Fruit fly (Drosophila melanogaster) S2 (cell line): ENCODE results near the gene to.
A peak's percentile ranks its signal among the peaks of the same experiment; 100 is the strongest.

Experiments
- CG8478 ChIP-seq: fragments of >200 bp; optimal IDR thresholded peaks from 2 replicates; lab custom pipeline; 2018
- CTCF ChIP-seq, 2 experiments: fragments of >200 bp; optimal IDR thresholded peaks; 2 replicates each; lab custom pipeline; 2018

Gene to

dm6 chr3R:25262322-25262761, 22.4 kb downstream of the to start, which contains the start of the genes Kdsr and CG11858:
Kdsr (minus strand) TSS chr3R:25262498.
CG11858 (plus strand) TSS chr3R:25262741.
- TF ChIP-seq CTCF (optimal IDR thresholded peaks at IDR 0.05; lab: Kevin White, UChicago): no peak
- no peak for TF ChIP-seq CG8478

dm6 chr3R:25265589-25266201, 25.7 kb downstream of the to start, which contains the start of the genes GlnRS and RIOK2:
GlnRS (minus strand) TSS chr3R:25265721.
RIOK2 (plus strand) TSS chr3R:25265844.
- TF ChIP-seq CG8478 (no peak), CTCF (optimal IDR thresholded peaks at IDR 0.05; lab: Kevin White, UChicago) (peak; percentile 0 to 51)

- TF ChIP-seq CG8478 (no peak), CTCF (optimal IDR thresholded peaks at IDR 0.05; lab: Kevin White, UChicago) (no peak)
These were observed 26.8 kb downstream of the to start for dm6 chr3R:25266751-25267150.

- TF ChIP-seq CG8478 (no peak), CTCF (optimal IDR thresholded peaks at IDR 0.05; lab: Kevin White, UChicago) (no peak)
These were observed 29.9 kb downstream of the to start, which contains the start of the genes CG11889 and CG11891 for dm6 chr3R:25269909-25270308. CG11889 (plus strand) TSS chr3R:25270209. CG11891 (plus strand) TSS chr3R:25270209.

- TF ChIP-seq CG8478 (no peak), CTCF (optimal IDR thresholded peaks at IDR 0.05; lab: Kevin White, UChicago) (no peak)
These were observed 33.6 kb downstream of the to start, which contains the start of gene CG11878 for dm6 chr3R:25273537-25273936. CG11878 (plus strand) TSS chr3R:25273837.

dm6 chr3R:25275276-25275675, 35.3 kb downstream of the to start:
- TF ChIP-seq CG8478: no peak
- TF ChIP-seq CTCF (optimal IDR thresholded peaks at IDR 0.05; lab: Kevin White, UChicago): no peak

dm6 chr3R:25277112-25277511, 37.1 kb downstream of the to start, which contains the start of gene CG10513:
CG10513 (minus strand) TSS chr3R:25277212.
- TF ChIP-seq CG8478 (no peak), CTCF (optimal IDR thresholded peaks at IDR 0.05; lab: Kevin White, UChicago) (no peak)

dm6 chr3R:25279796-25280350, 39.9 kb downstream of the to start, which contains the start of gene CG10514:
CG10514 (minus strand) TSS chr3R:25279846.
- TF ChIP-seq CG8478: no peak
- no peak for TF ChIP-seq CTCF (optimal IDR thresholded peaks at IDR 0.05; lab: Kevin White, UChicago)

dm6 chr3R:25281165-25281564, 41.2 kb downstream of the to start, which contains the start of gene CG11892:
CG11892 (plus strand) TSS chr3R:25281548.
- TF ChIP-seq CG8478 (no peak), CTCF (optimal IDR thresholded peaks at IDR 0.05; lab: Kevin White, UChicago) (no peak)

dm6 chr3R:25283209-25283670, 43.3 kb downstream of the to start, which contains the start of gene CG31300:
CG31300 (plus strand) TSS chr3R:25283620.
- no peak for TF ChIP-seq CTCF (optimal IDR thresholded peaks at IDR 0.05; lab: Kevin White, UChicago)
- no peak for TF ChIP-seq CG8478

dm6 chr3R:25285173-25285572, 45.2 kb downstream of the to start, which contains the start of gene CG31104:
CG31104 (plus strand) TSS chr3R:25285473.
- TF ChIP-seq CTCF (optimal IDR thresholded peaks at IDR 0.05; lab: Kevin White, UChicago): no peak
- no peak for TF ChIP-seq CG8478

- TF ChIP-seq CTCF (optimal IDR thresholded peaks at IDR 0.05; lab: Kevin White, UChicago) (no peak), CG8478 (no peak)
These were observed 47.1 kb downstream of the to start, which contains the start of gene CG13658 for dm6 chr3R:25287128-25287527. CG13658 (plus strand) TSS chr3R:25287474.

- TF ChIP-seq CG8478 (no peak), CTCF (optimal IDR thresholded peaks at IDR 0.05; lab: Kevin White, UChicago) (no peak)
These were observed 49.6 kb downstream of the to start, which contains the start of gene CG11893 for dm6 chr3R:25289589-25289988. CG11893 (plus strand) TSS chr3R:25289889.
